Fruit fly (Drosophila melanogaster) whole organism, embryonic: ENCODE data around the gene CG33287.

ENCODE experiments used
- Bgb ChIP-seq: fragments of 200-800 bp; sonication (Bioruptor generic); IDR thresholded peaks from 2 replicates; pipeline ENCODE4 v1.3.6; 2022; ENCODE audit warnings: missing biosample characterization, missing genetic modification characterization; ENCODE audit not compliant: partially characterized antibody
- CG10147 ChIP-seq: fragments of 200-800 bp; sonication (Bioruptor generic); optimal IDR thresholded peaks from 2 replicates; lab custom pipeline; 2019; ENCODE audit warnings: missing biosample characterization, mild to moderate bottlenecking, missing genetic modification characterization, moderate library complexity
- CG10321 ChIP-seq: fragments of 200-800 bp; sonication (Bioruptor generic); IDR thresholded peaks from 2 replicates; pipeline ENCODE4 v1.3.6; 2022; ENCODE audit warnings: missing biosample characterization, missing genetic modification characterization
- CG10959 ChIP-seq: fragments of 200-800 bp; sonication (Bioruptor generic); IDR thresholded peaks from 2 replicates; pipeline ENCODE4 v1.3.6; 2022; ENCODE audit warnings: missing biosample characterization, missing genetic modification characterization
- CG14441 ChIP-seq: fragments of 200-800 bp; sonication (Bioruptor generic); IDR thresholded peaks from 2 replicates; pipeline ENCODE4 v1.3.6; 2022; ENCODE audit warnings: missing biosample characterization, missing genetic modification characterization
- CG17568 ChIP-seq: fragments of 200-800 bp; sonication (Bioruptor generic); optimal IDR thresholded peaks from 2 replicates; lab custom pipeline; 2018; ENCODE audit warnings: missing biosample characterization, mild to moderate bottlenecking, missing genetic modification characterization, moderate library complexity
- CG17612 ChIP-seq: fragments of 200-800 bp; sonication (Bioruptor generic); IDR thresholded peaks from 2 replicates; pipeline ENCODE4 v1.3.6; 2022; ENCODE audit warnings: missing biosample characterization, missing genetic modification characterization
- CG17829 ChIP-seq: fragments of 200-800 bp; optimal IDR thresholded peaks from 2 replicates; lab custom pipeline; 2019; ENCODE audit warnings: missing biosample characterization, mild to moderate bottlenecking, missing genetic modification characterization, moderate library complexity
- CG18599 ChIP-seq: fragments of 200-800 bp; sonication (Bioruptor generic); optimal IDR thresholded peaks from 3 replicates; lab custom pipeline; 2017; ENCODE audit warnings: missing biosample characterization, missing genetic modification characterization, mild to moderate bottlenecking, moderate library complexity, missing genetic modification reagents
- CG32767 ChIP-seq: fragments of 200-800 bp; sonication (Bioruptor generic); IDR thresholded peaks from 2 replicates; pipeline ENCODE4 v1.3.6; 2022; ENCODE audit warnings: missing biosample characterization, missing genetic modification characterization
- CG3281 ChIP-seq: fragments of 200-800 bp; sonication (Bioruptor generic); optimal IDR thresholded peaks from 3 replicates; lab custom pipeline; 2017; ENCODE audit warnings: missing biosample characterization, mild to moderate bottlenecking, missing genetic modification characterization
- CG34422 ChIP-seq: fragments of 200-800 bp; sonication (Bioruptor generic); IDR thresholded peaks from 3 replicates; pipeline ENCODE4 v1.3.6; 2022; ENCODE audit warnings: missing biosample characterization, missing genetic modification characterization
- CG3726 ChIP-seq: fragments of 200-800 bp; sonication (Bioruptor generic); IDR thresholded peaks from 3 replicates; pipeline ENCODE4, ENCODE4 v1.3.6; 2022; ENCODE audit warnings: missing biosample characterization, missing genetic modification characterization
- CG5180 ChIP-seq: fragments of 200-800 bp; sonication (Bioruptor generic); optimal IDR thresholded peaks from 3 replicates; lab custom pipeline; 2017; ENCODE audit warnings: missing biosample characterization, missing genetic modification characterization, mild to moderate bottlenecking, moderate library complexity, missing genetic modification reagents
- CG6654 ChIP-seq: fragments of 200-800 bp; sonication (Bioruptor generic); optimal IDR thresholded peaks from 2 replicates; lab custom pipeline; 2017; ENCODE audit warnings: missing biosample characterization, mild to moderate bottlenecking, missing genetic modification characterization
- CG7839 ChIP-seq: fragments of 200-800 bp; sonication (Bioruptor generic); optimal IDR thresholded peaks from 3 replicates; lab custom pipeline; 2018; ENCODE audit warnings: missing biosample characterization, mild to moderate bottlenecking, missing genetic modification characterization, moderate library complexity
- CG9215 ChIP-seq: fragments of 200-800 bp; sonication (Bioruptor generic); IDR thresholded peaks from 2 replicates; pipeline ENCODE4 v1.3.6; 2022; ENCODE audit warnings: missing biosample characterization, missing genetic modification characterization
- Dp ChIP-seq: fragments of 200-800 bp; sonication (Bioruptor generic); optimal IDR thresholded peaks from 2 replicates; lab custom pipeline; 2018; ENCODE audit warnings: missing biosample characterization, mild to moderate bottlenecking, missing genetic modification characterization, moderate library complexity
- Drgx ChIP-seq: fragments of 200-800 bp; sonication (Bioruptor generic); IDR thresholded peaks from 2 replicates; pipeline ENCODE4 v1.3.6; 2022; ENCODE audit warnings: missing biosample characterization, missing genetic modification characterization
- Fer3 ChIP-seq: fragments of 200-800 bp; sonication (Bioruptor generic); optimal IDR thresholded peaks from 2 replicates; lab custom pipeline; 2018; ENCODE audit warnings: missing biosample characterization, mild to moderate bottlenecking, missing genetic modification characterization, moderate library complexity
- HLHmδ ChIP-seq: fragments of 200-800 bp; sonication (Bioruptor generic); optimal IDR thresholded peaks from 2 replicates; lab custom pipeline; 2018; ENCODE audit warnings: missing biosample characterization, mild to moderate bottlenecking, missing genetic modification characterization, moderate library complexity
- Hand ChIP-seq: fragments of 200-800 bp; sonication (Bioruptor generic); optimal IDR thresholded peaks from 2 replicates; lab custom pipeline; 2017; ENCODE audit warnings: mild to moderate bottlenecking, missing biosample characterization, missing genetic modification reagents, missing genetic modification characterization
- HmgD ChIP-seq: fragments of 200-800 bp; sonication (Bioruptor generic); optimal IDR thresholded peaks from 3 replicates; lab custom pipeline; 2016; ENCODE audit warnings: missing biosample characterization, missing genetic modification characterization
- Neu2 ChIP-seq: fragments of 200-800 bp; sonication (Bioruptor generic); optimal IDR thresholded peaks from 3 replicates; lab custom pipeline; 2016; ENCODE audit warnings: missing biosample characterization, missing genetic modification characterization, borderline replicate concordance
- Oaz ChIP-seq: fragments of 200-800 bp; sonication (Bioruptor generic); IDR thresholded peaks from 2 replicates; pipeline ENCODE4 v1.3.6; 2022; ENCODE audit warnings: missing biosample characterization, missing genetic modification characterization
- Ptx1 ChIP-seq: fragments of 200-800 bp; sonication (Bioruptor generic); IDR thresholded peaks from 2 replicates; pipeline ENCODE4 v1.3.6; 2022; ENCODE audit warnings: missing biosample characterization, missing genetic modification characterization
- Sox102F ChIP-seq: fragments of 200-800 bp; sonication (Bioruptor generic); optimal IDR thresholded peaks from 2 replicates; lab custom pipeline; 2018; ENCODE audit warnings: missing biosample characterization, mild to moderate bottlenecking, missing genetic modification characterization, moderate library complexity
- Stat92E ChIP-seq, 3 experiments: fragments of >200 bp in 2 of 3; fragments of 200-800 bp in 1 of 3; sonication (Bioruptor generic) in 1 of 3; optimal IDR thresholded peaks; 2 replicates each; lab custom pipeline; 2017 to 2019; ENCODE audit warnings: missing biosample characterization in 3 of 3, missing genetic modification characterization in 3 of 3, mild to moderate bottlenecking in 1 of 3, moderate library complexity in 1 of 3
- Trl ChIP-seq, 3 experiments: fragments of >200 bp in 2 of 3; fragments of 200-800 bp in 1 of 3; sonication (Bioruptor generic) in 1 of 3; optimal IDR thresholded peaks; 2 replicates in 1 of 3; 3 replicates in 2 of 3; lab custom pipeline; 2016 to 2017; ENCODE audit warnings: missing biosample characterization in 1 of 3, missing genetic modification characterization in 1 of 3
- bowl ChIP-seq: fragments of 200-800 bp; sonication (Bioruptor generic); IDR thresholded peaks from 2 replicates; pipeline ENCODE4 v1.3.6; 2022; ENCODE audit warnings: missing biosample characterization, missing genetic modification characterization
- chif ChIP-seq, 2 experiments: fragments of 200-800 bp; sonication (Bioruptor generic); optimal IDR thresholded peaks; 3 replicates each; lab custom pipeline; 2016; ENCODE audit warnings: missing biosample characterization in 2 of 2, missing genetic modification characterization in 2 of 2
- danr ChIP-seq: fragments of 200-800 bp; sonication (Bioruptor generic); IDR thresholded peaks from 2 replicates; pipeline ENCODE4 v1.3.6; 2022; ENCODE audit warnings: missing biosample characterization, missing genetic modification characterization
- ewg ChIP-seq: fragments of 200-800 bp; sonication (Bioruptor generic); optimal IDR thresholded peaks from 3 replicates; lab custom pipeline; 2017; ENCODE audit warnings: mild to moderate bottlenecking, missing biosample characterization, missing genetic modification reagents, missing genetic modification characterization
- gce ChIP-seq: fragments of 200-800 bp; sonication (Bioruptor generic); IDR thresholded peaks from 3 replicates; pipeline ENCODE4 v1.3.6; 2022; ENCODE audit warnings: missing biosample characterization, missing genetic modification characterization
- lbe ChIP-seq: fragments of 200-800 bp; sonication (Bioruptor generic); optimal IDR thresholded peaks from 2 replicates; lab custom pipeline; 2016; ENCODE audit warnings: missing biosample characterization, mild to moderate bottlenecking, missing genetic modification characterization
- lola ChIP-seq, 3 experiments: fragments of >200 bp in 2 of 3; fragments of 200-800 bp in 1 of 3; sonication (Bioruptor generic) in 1 of 3; optimal IDR thresholded peaks; 2 replicates each; lab custom pipeline; 2017 to 2019; ENCODE audit warnings: missing biosample characterization in 3 of 3, missing genetic modification characterization in 3 of 3, mild to moderate bottlenecking in 1 of 3, moderate library complexity in 1 of 3
- nerfin-2 ChIP-seq: fragments of 200-800 bp; sonication (Bioruptor generic); IDR thresholded peaks from 2 replicates; pipeline ENCODE4 v1.3.6; 2022; ENCODE audit warnings: missing biosample characterization, missing genetic modification characterization; ENCODE audit not compliant: partially characterized antibody
- nmo ChIP-seq: fragments of 200-800 bp; sonication (Bioruptor generic); optimal IDR thresholded peaks from 2 replicates; lab custom pipeline; 2018; ENCODE audit warnings: missing biosample characterization, mild to moderate bottlenecking, missing genetic modification characterization, moderate library complexity
- pfk ChIP-seq: fragments of 200-800 bp; sonication (Bioruptor generic); optimal IDR thresholded peaks from 2 replicates; lab custom pipeline; 2018; ENCODE audit warnings: missing biosample characterization, mild to moderate bottlenecking, missing genetic modification characterization, moderate library complexity
- pnt ChIP-seq: fragments of 200-800 bp; sonication (Bioruptor generic); optimal IDR thresholded peaks from 3 replicates; lab custom pipeline; 2016; ENCODE audit warnings: missing biosample characterization, missing genetic modification characterization
- sob ChIP-seq: fragments of 200-800 bp; sonication (Bioruptor generic); IDR thresholded peaks from 2 replicates; pipeline ENCODE4 v1.3.6; 2022; ENCODE audit warnings: missing biosample characterization, missing genetic modification characterization
- toy ChIP-seq: fragments of 200-800 bp; sonication (Bioruptor generic); IDR thresholded peaks from 2 replicates; pipeline ENCODE4 v1.3.6; 2022; ENCODE audit warnings: missing biosample characterization, missing genetic modification characterization
- trem ChIP-seq: fragments of 200-800 bp; optimal IDR thresholded peaks from 3 replicates; lab custom pipeline; 2019; ENCODE audit warnings: missing biosample characterization, mild to moderate bottlenecking, missing genetic modification characterization, moderate library complexity
- ttk ChIP-seq: fragments of 200-800 bp; sonication (Bioruptor generic); IDR thresholded peaks from 2 replicates; pipeline ENCODE4 v2.1.2; 2022; ENCODE audit warnings: missing biosample characterization, missing genetic modification characterization
- tx ChIP-seq: fragments of 200-800 bp; sonication (Bioruptor generic); optimal IDR thresholded peaks from 2 replicates; lab custom pipeline; 2016; ENCODE audit warnings: missing biosample characterization, missing genetic modification characterization
- vvl ChIP-seq: fragments of 200-800 bp; sonication (Bioruptor generic); IDR thresholded peaks from 2 replicates; pipeline ENCODE4 v1.3.6; 2022; ENCODE audit warnings: missing biosample characterization, missing genetic modification characterization
- yki ChIP-seq: fragments of >200 bp; optimal IDR thresholded peaks from 3 replicates; lab custom pipeline; 2018
- zf30C ChIP-seq: fragments of 200-800 bp; sonication (Bioruptor generic); optimal IDR thresholded peaks from 3 replicates; lab custom pipeline; 2018; ENCODE audit warnings: missing biosample characterization, mild to moderate bottlenecking, missing genetic modification characterization

The CG33287 gene

dm6 chr3L:21009405-21010120 is 39.1 kb upstream of the CG33287 start (continued):
- TF ChIP-seq bowl (GFP tag; lab: Robert Waterston, UW) (no peak), Stat92E (GFP tag; optimal IDR thresholded peaks at IDR 0.05; lab: Kevin White, UChicago) (no peak), CG14441 (GFP tag; lab: Robert Waterston, UW) (peak; percentile 79), CG32767 (GFP tag; lab: Robert Waterston, UW) (peak; percentile 61; the same call in 1 of the 2 replicates), chif (GFP tag; optimal IDR thresholded peaks at IDR 0.05; lab: Kevin White, UChicago) (peak; percentile 9 to 19), yki (lab: Kevin White, UChicago) (peak; percentile 17), Fer3 (tag; lab: Kevin White, UChicago) (peak; percentile 32), Drgx (GFP tag; lab: Robert Waterston, UW) (peak; percentile 87), CG7839 (peak; percentile 41), danr (GFP tag; lab: Robert Waterston, UW) (0 out of 2 replicates have a peak, but pooled peaks have one; percentile 36), lola (GFP tag; optimal IDR thresholded peaks at IDR 0.05; lab: Kevin White, UChicago) (no peak), Bgb (GFP tag; lab: Robert Waterston, UW) (peak; percentile 51; the same call in 1 of the 2 replicates), CG17829 (tag; lab: Kevin White, UChicago) (peak; percentile 4), HLHmδ (GFP tag; lab: Kevin White, UChicago) (no peak), CG17612 (no peak), ewg (peak; percentile 16), tx (GFP tag; lab: Kevin White, UChicago) (peak; percentile 49), nmo (GFP tag; lab: Kevin White, UChicago) (peak; percentile 3), Ptx1 (GFP tag; lab: Robert Waterston, UW) (peak; percentile 59), zf30C (GFP tag; lab: Kevin White, UChicago) (no peak), CG18599 (peak; percentile 74), lbe (peak; percentile 71), pfk (GFP tag; lab: Kevin White, UChicago) (no peak), ttk (GFP tag; lab: Robert Waterston, UW) (peak; percentile 40), CG6654 (GFP tag; lab: Kevin White, UChicago) (no peak), Oaz (no peak), CG10959 (GFP tag; lab: Robert Waterston, UW) (no peak), CG3726 (GFP tag; lab: Robert Waterston, UW) (no peak), CG9215 (GFP tag; lab: Robert Waterston, UW) (no peak; the same call in 1 of the 2 replicates), sob (peak; percentile 41; the same call in 1 of the 2 replicates), CG10147 (GFP tag; lab: Kevin White, UChicago) (no peak), Dp (GFP tag; lab: Kevin White, UChicago) (no peak), CG17568 (GFP tag; lab: Kevin White, UChicago) (no peak), gce (GFP tag; lab: Robert Waterston, UW) (no peak), pnt (GFP tag; lab: Kevin White, UChicago) (peak; percentile 5), trem (no peak), CG10321 (GFP tag; lab: Robert Waterston, UW) (no peak), Neu2 (GFP tag; lab: Kevin White, UChicago) (no peak), CG3281 (GFP tag; lab: Kevin White, UChicago) (peak; percentile 43), vvl (GFP tag; lab: Robert Waterston, UW) (peak; percentile 85), nerfin-2 (no peak; the same call in 1 of the 2 replicates), Sox102F (GFP tag; lab: Kevin White, UChicago) (peak; percentile 66), Hand (GFP tag; lab: Kevin White, UChicago) (no peak), Trl (optimal IDR thresholded peaks at IDR 0.05; lab: Kevin White, UChicago) (peak; percentile 76 to 83), Trl (GFP tag; optimal IDR thresholded peaks at IDR 0.05; lab: Kevin White, UChicago) (peak; percentile 6), CG5180 (GFP tag; lab: Kevin White, UChicago) (no peak), CG34422 (GFP tag; lab: Robert Waterston, UW) (peak; percentile 61), HmgD (GFP tag; lab: Kevin White, UChicago) (no peak), toy (GFP tag; lab: Robert Waterston, UW) (no peak)
